Fruit fly (Drosophila melanogaster) Kc167 (cell line): Measurements from ENCODE around the gene Gycbeta100B.

Experiments used
- Sin3A ChIP-seq: fragments of >200 bp; optimal IDR thresholded peaks from 2 replicates; lab custom pipeline; 2018; ENCODE audit warnings: missing external identifiers
- h ChIP-seq: fragments of >200 bp; optimal IDR thresholded peaks from 3 replicates; lab custom pipeline; 2018; ENCODE audit warnings: missing external identifiers
- ttk ChIP-seq: sonication (Bioruptor generic); optimal IDR thresholded peaks from 2 replicates; lab custom pipeline; 2017; ENCODE audit warnings: missing external identifiers

DNA sequence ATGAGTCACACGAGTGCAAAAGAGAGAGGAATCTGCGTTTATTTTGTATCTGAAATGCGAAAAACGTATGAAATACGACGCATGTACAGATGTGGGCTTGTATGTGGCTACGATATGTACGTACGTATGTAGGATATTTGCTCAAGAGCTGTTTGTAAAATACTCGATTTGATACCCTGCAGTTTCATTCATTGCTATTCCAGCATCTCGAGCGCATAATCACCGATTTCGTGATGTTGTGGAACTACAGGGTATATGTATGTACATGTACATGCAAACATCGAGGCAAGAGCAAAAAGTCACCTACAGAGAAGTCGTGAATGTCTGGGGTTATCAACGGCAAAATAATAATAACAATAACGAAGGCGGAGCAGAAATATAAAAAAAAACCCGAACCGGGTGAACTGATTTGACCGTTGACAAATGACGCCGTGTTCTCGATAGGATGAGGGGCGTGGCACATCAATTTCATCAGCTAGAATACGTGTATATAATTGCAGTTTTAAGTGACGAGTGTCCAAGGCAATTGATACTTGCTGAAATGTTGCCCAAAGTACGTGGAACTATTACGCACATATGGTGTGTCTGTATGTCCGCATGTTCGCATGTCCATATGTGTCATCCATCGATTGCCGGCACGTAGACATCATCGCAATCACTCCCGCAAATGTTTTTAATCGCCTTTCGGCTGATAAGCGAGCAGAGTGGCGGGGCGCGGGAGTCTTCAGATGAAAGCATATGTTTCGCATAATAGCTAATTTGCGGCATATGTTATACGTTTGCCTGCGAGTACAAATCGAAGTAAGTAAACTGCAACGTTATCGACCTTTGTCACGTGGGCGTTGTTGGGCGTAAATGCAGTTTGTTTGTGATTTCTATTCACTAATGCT lies 90.0 kb downstream of the Gycbeta100B start:
- TF ChIP-seq h = no peak
- no peak for TF ChIP-seq ttk (lab: Kevin White, UChicago)
- no peak for TF ChIP-seq Sin3A (lab: Kevin White, UChicago)
